Worm (Caenorhabditis elegans): ENCODE measurements around the gene srab-13.

srab-13 gene

DNA sequence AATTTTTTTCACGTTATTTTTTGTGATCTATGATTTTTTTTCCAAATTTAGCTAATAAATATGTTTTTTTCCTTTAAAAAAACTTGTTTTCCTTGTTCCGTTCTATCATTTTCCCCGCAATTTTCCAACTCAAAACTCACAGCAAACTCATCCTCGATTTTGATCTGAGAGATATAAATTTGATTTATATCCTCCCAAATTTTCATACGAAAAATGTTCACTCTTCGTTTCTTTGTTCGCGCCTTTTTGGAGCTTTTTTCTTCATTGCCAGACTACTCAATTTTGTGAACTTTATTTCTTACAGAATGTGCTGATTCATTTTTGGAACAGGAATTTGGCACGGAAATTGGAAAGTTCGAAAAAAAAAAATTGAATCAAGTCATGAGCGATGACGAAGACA lies 9.0 kb downstream of the srab-13 start, which contains the start of gene F59A7.14:
F59A7.14 (plus strand) TSS at position 301 of the 400 bp plus-strand sequence.
- TF ChIP-seq unc-62 (GFP tag; optimal IDR thresholded peaks at IDR 0.05): no peak
- no peak for TF ChIP-seq M03D4.4 (tag; optimal IDR thresholded peaks at IDR 0.05)
- no peak for TF ChIP-seq pha-4 (tag; optimal IDR thresholded peaks at IDR 0.05)
- TF ChIP-seq sptf-1 (tag; optimal IDR thresholded peaks at IDR 0.05): no peak
- TF ChIP-seq nhr-28 (tag; optimal IDR thresholded peaks at IDR 0.05): no peak
- no peak for TF ChIP-seq ceh-43 (GFP tag; optimal IDR thresholded peaks at IDR 0.05)
- no peak for TF ChIP-seq flh-1 (GFP tag; optimal IDR thresholded peaks at IDR 0.05)
- TF ChIP-seq sem-2 (GFP tag; optimal IDR thresholded peaks at IDR 0.05): no peak
- no peak for TF ChIP-seq hlh-1 (tag; optimal IDR thresholded peaks at IDR 0.05)
- TF ChIP-seq nhr-76 (tag; optimal IDR thresholded peaks at IDR 0.05): no peak
- no peak for TF ChIP-seq mls-2 (tag; optimal IDR thresholded peaks at IDR 0.05)
- no peak for TF ChIP-seq nhr-2 (tag; optimal IDR thresholded peaks at IDR 0.05)
- TF ChIP-seq lin-32 (GFP tag; optimal IDR thresholded peaks at IDR 0.05): no peak
- TF ChIP-seq zip-8 (tag; optimal IDR thresholded peaks at IDR 0.05): no peak
- no peak for TF ChIP-seq tbx-8 (GFP tag; optimal IDR thresholded peaks at IDR 0.05)

- TF ChIP-seq lin-32 (GFP tag; optimal IDR thresholded peaks at IDR 0.05) (no peak), nhr-28 (tag; optimal IDR thresholded peaks at IDR 0.05) (no peak), M03D4.4 (tag; optimal IDR thresholded peaks at IDR 0.05) (no peak), mab-5 (tag; optimal IDR thresholded peaks at IDR 0.05) (no peak), unc-62 (GFP tag; optimal IDR thresholded peaks at IDR 0.05) (no peak), bed-3 (GFP tag; optimal IDR thresholded peaks at IDR 0.05) (no peak), unc-39 (tag; optimal IDR thresholded peaks at IDR 0.05) (no peak), blmp-1 (tag; optimal IDR thresholded peaks at IDR 0.05) (no peak), mep-1 (tag; optimal IDR thresholded peaks at IDR 0.05) (no peak), nhr-237 (tag; optimal IDR thresholded peaks at IDR 0.05) (no peak), ceh-83 (GFP tag; optimal IDR thresholded peaks at IDR 0.05) (no peak), drap-1 (GFP tag; optimal IDR thresholded peaks at IDR 0.05) (no peak), hlh-1 (tag; optimal IDR thresholded peaks at IDR 0.05) (no peak)
Measured at ce11 chrV:2016428-2016827, 11.3 kb downstream of the srab-13 start, which contains the start of gene F59A7.2. Gene F59A7.2 (minus strand): TSS chrV:2016528.

ce11 chrV:2013824-2014223 lies 13.9 kb downstream of the srab-13 start, which contains the start of gene F59A7.11:
Gene F59A7.11 (minus strand): TSS chrV:2013924.
- TF ChIP-seq unc-120 (tag; optimal IDR thresholded peaks at IDR 0.05; ENCODE audit: poor library complexity, severe bottlenecking): no peak
- no peak for TF ChIP-seq flh-1 (GFP tag; optimal IDR thresholded peaks at IDR 0.05)
- no peak for TF ChIP-seq elt-1 (tag; optimal IDR thresholded peaks at IDR 0.05; ENCODE audit: borderline replicate concordance, insufficient read depth)
- TF ChIP-seq ceh-43 (GFP tag; optimal IDR thresholded peaks at IDR 0.05): no peak
- TF ChIP-seq ceh-83 (GFP tag; optimal IDR thresholded peaks at IDR 0.05): no peak
- no peak for TF ChIP-seq mls-2 (tag; optimal IDR thresholded peaks at IDR 0.05)
- no peak for TF ChIP-seq sptf-1 (tag; optimal IDR thresholded peaks at IDR 0.05)
- no peak for TF ChIP-seq nhr-2 (tag; optimal IDR thresholded peaks at IDR 0.05)

DNA sequence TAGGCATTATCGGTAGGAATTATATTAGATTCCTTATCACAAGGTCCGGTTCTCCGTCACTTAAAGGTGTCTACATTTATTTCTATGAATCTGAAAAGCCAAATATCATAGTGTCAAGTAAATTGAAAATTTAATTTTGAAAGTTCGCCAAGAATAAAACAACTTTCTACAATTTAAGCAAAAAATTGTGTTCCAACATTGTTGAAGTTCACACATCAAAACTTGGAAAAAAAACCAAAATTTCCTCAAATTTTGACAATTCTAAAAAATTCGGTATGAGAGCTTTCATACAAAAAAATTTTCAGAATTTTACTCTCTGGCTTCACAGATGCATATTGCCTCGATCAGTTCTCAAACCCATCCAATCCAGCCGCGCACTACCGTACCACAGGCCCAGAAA lies 15.9 kb downstream of the srab-13 start, which contains the start of gene F59A7.7:
F59A7.7 (plus strand) TSS at position 301 of the 400 bp plus-strand sequence.
- TF ChIP-seq bed-3 (GFP tag; optimal IDR thresholded peaks at IDR 0.05): no peak

DNA sequence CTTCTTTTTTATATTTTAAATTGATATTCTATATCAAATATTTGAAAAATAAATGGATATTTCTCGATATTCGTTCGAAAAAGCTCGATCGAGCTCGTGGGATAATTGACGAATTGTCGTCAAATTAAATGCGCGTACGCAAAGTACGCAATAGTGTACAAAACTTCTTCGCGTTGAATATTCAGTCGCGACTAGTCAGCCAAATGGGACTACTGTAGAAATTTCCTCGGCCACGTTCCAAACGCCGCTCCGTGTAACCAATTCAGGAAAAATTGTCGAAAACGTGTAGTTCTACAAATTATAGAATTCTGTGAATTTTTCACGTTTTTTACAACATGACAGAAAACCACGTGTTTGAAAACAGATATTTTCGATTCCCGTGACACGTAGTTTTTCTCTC lies 19.3 kb downstream of the srab-13 start:
- TF ChIP-seq cnd-1 (tag; optimal IDR thresholded peaks at IDR 0.05) (no peak), nhr-28 (tag; optimal IDR thresholded peaks at IDR 0.05) (no peak), blmp-1 (tag; optimal IDR thresholded peaks at IDR 0.05) (no peak), zip-8 (tag; optimal IDR thresholded peaks at IDR 0.05) (no peak), mep-1 (tag; optimal IDR thresholded peaks at IDR 0.05) (peak; percentile 47), ztf-11 (tag; optimal IDR thresholded peaks at IDR 0.05) (no peak), mls-2 (tag; optimal IDR thresholded peaks at IDR 0.05) (no peak), bed-3 (GFP tag; optimal IDR thresholded peaks at IDR 0.05) (no peak), flh-1 (GFP tag; optimal IDR thresholded peaks at IDR 0.05) (no peak), ham-2 (GFP tag; optimal IDR thresholded peaks at IDR 0.05) (no peak), nhr-237 (tag; optimal IDR thresholded peaks at IDR 0.05) (peak; percentile 36), lsy-2 (tag; optimal IDR thresholded peaks at IDR 0.05) (peak; percentile 91)

- TF ChIP-seq nhr-237 (tag; optimal IDR thresholded peaks at IDR 0.05): no peak
- no peak for TF ChIP-seq ceh-43 (GFP tag; optimal IDR thresholded peaks at IDR 0.05)
- no peak for TF ChIP-seq unc-39 (tag; optimal IDR thresholded peaks at IDR 0.05)
- TF ChIP-seq blmp-1 (tag; optimal IDR thresholded peaks at IDR 0.05): no peak
- no peak for TF ChIP-seq snpc-4 (tag; optimal IDR thresholded peaks at IDR 0.05)
- no peak for TF ChIP-seq sptf-1 (tag; optimal IDR thresholded peaks at IDR 0.05)
- TF ChIP-seq mls-2 (tag; optimal IDR thresholded peaks at IDR 0.05): no peak
- no peak for TF ChIP-seq nhr-12 (tag; optimal IDR thresholded peaks at IDR 0.05)
- no peak for TF ChIP-seq hlh-1 (tag; optimal IDR thresholded peaks at IDR 0.05)
- TF ChIP-seq sem-2 (GFP tag; optimal IDR thresholded peaks at IDR 0.05): no peak
- no peak for TF ChIP-seq lin-32 (GFP tag; optimal IDR thresholded peaks at IDR 0.05)
- TF ChIP-seq nhr-76 (tag; optimal IDR thresholded peaks at IDR 0.05): no peak
- no peak for TF ChIP-seq ces-1 (GFP tag; optimal IDR thresholded peaks at IDR 0.05)
- TF ChIP-seq ceh-39 (tag; optimal IDR thresholded peaks at IDR 0.05): no peak
- no peak for TF ChIP-seq M03D4.4 (tag; optimal IDR thresholded peaks at IDR 0.05)
- TF ChIP-seq drap-1 (GFP tag; optimal IDR thresholded peaks at IDR 0.05): no peak
Measured at ce11 chrV:2004659-2005058, 23.0 kb downstream of the srab-13 start, which contains the start of gene cysl-4. Gene cysl-4 (plus strand): TSS chrV:2004959.
